Fruit fly (Drosophila melanogaster) whole organism, embryonic: ENCODE results near the gene CG14212.
A peak's percentile ranks its signal among the peaks of the same experiment; 100 is the strongest.

Experiments used
- Adf1 ChIP-seq: fragments of 200-800 bp; sonication (Bioruptor generic); IDR thresholded peaks from 2 replicates; pipeline ENCODE4 v1.3.6; 2022; ENCODE audit warnings: missing biosample characterization, missing genetic modification characterization
- Bteb2 ChIP-seq: fragments of 200-800 bp; sonication (Bioruptor generic); optimal IDR thresholded peaks from 2 replicates; lab custom pipeline; 2016; ENCODE audit warnings: missing biosample characterization, missing genetic modification characterization
- CG1024 ChIP-seq: fragments of 200-800 bp; sonication (Bioruptor generic); IDR thresholded peaks from 2 replicates; pipeline ENCODE4 v1.3.6; 2022; ENCODE audit warnings: missing biosample characterization, missing genetic modification characterization
- CG11696 ChIP-seq: fragments of 200-800 bp; sonication (Bioruptor generic); IDR thresholded peaks from 2 replicates; pipeline ENCODE4 v1.3.6; 2022; ENCODE audit warnings: missing biosample characterization, missing genetic modification characterization
- CG12659 ChIP-seq: fragments of 200-800 bp; sonication (Bioruptor generic); optimal IDR thresholded peaks from 3 replicates; lab custom pipeline; 2017; ENCODE audit warnings: mild to moderate bottlenecking, missing biosample characterization, missing genetic modification reagents, missing genetic modification characterization
- CG13775 ChIP-seq: fragments of 200-800 bp; sonication (Bioruptor generic); optimal IDR thresholded peaks from 3 replicates; lab custom pipeline; 2017; ENCODE audit warnings: missing biosample characterization, mild to moderate bottlenecking, missing genetic modification characterization
- CG16815 ChIP-seq: fragments of 200-800 bp; sonication (Bioruptor generic); optimal IDR thresholded peaks from 3 replicates; lab custom pipeline; 2017; ENCODE audit warnings: missing biosample characterization, mild to moderate bottlenecking, missing genetic modification characterization
- CG17328 ChIP-seq: fragments of 200-800 bp; sonication (Bioruptor generic); IDR thresholded peaks from 2 replicates; pipeline ENCODE4 v1.3.6; 2022; ENCODE audit warnings: missing biosample characterization, missing genetic modification characterization
- CG1792 ChIP-seq: fragments of 200-800 bp; sonication (Bioruptor generic); optimal IDR thresholded peaks from 2 replicates; lab custom pipeline; 2016; ENCODE audit warnings: missing biosample characterization, missing genetic modification characterization
- CG30020 ChIP-seq: fragments of 200-800 bp; optimal IDR thresholded peaks from 2 replicates; lab custom pipeline; 2019; ENCODE audit warnings: missing biosample characterization, mild to moderate bottlenecking, missing genetic modification characterization, moderate library complexity
- CG33213 ChIP-seq: fragments of 200-800 bp; sonication (Bioruptor generic); optimal IDR thresholded peaks from 3 replicates; lab custom pipeline; 2016; ENCODE audit warnings: missing biosample characterization, missing genetic modification characterization
- CG4730 ChIP-seq: fragments of 200-800 bp; sonication (Bioruptor generic); IDR thresholded peaks from 2 replicates; pipeline ENCODE4 v1.3.6; 2022; ENCODE audit warnings: missing biosample characterization, missing genetic modification characterization
- CG5180 ChIP-seq: fragments of 200-800 bp; sonication (Bioruptor generic); optimal IDR thresholded peaks from 3 replicates; lab custom pipeline; 2017; ENCODE audit warnings: missing biosample characterization, missing genetic modification characterization, mild to moderate bottlenecking, moderate library complexity, missing genetic modification reagents
- CG6654 ChIP-seq: fragments of 200-800 bp; sonication (Bioruptor generic); optimal IDR thresholded peaks from 2 replicates; lab custom pipeline; 2017; ENCODE audit warnings: missing biosample characterization, mild to moderate bottlenecking, missing genetic modification characterization
- CG6854 ChIP-seq: fragments of 200-800 bp; sonication (Bioruptor generic); optimal IDR thresholded peaks from 3 replicates; lab custom pipeline; 2017; ENCODE audit warnings: missing biosample characterization, mild to moderate bottlenecking, missing genetic modification characterization
- CG7357 ChIP-seq: fragments of 200-800 bp; sonication (Bioruptor generic); IDR thresholded peaks from 3 replicates; pipeline ENCODE4 v1.3.6; 2022; ENCODE audit warnings: missing biosample characterization, missing genetic modification characterization
- CG9932 ChIP-seq: fragments of 200-800 bp; sonication (Bioruptor generic); IDR thresholded peaks from 2 replicates; pipeline ENCODE4 v1.3.6; 2022; ENCODE audit warnings: missing biosample characterization, missing genetic modification characterization
- Camta ChIP-seq: fragments of 200-800 bp; sonication (Bioruptor generic); optimal IDR thresholded peaks from 2 replicates; lab custom pipeline; 2016; ENCODE audit warnings: missing biosample characterization, missing genetic modification characterization
- CoRest ChIP-seq: fragments of 200-800 bp; sonication (Bioruptor generic); optimal IDR thresholded peaks from 3 replicates; lab custom pipeline; 2018; ENCODE audit warnings: missing biosample characterization, mild to moderate bottlenecking, missing genetic modification characterization, moderate library complexity
- Dad ChIP-seq: fragments of 200-800 bp; sonication (Bioruptor generic); optimal IDR thresholded peaks from 3 replicates; lab custom pipeline; 2016; ENCODE audit warnings: missing biosample characterization, missing genetic modification characterization
- Doc3 ChIP-seq: fragments of 200-800 bp; sonication (Bioruptor generic); IDR thresholded peaks from 3 replicates; pipeline ENCODE4 v1.3.6; 2022; ENCODE audit warnings: missing biosample characterization, missing genetic modification characterization; ENCODE audit not compliant: partially characterized antibody
- Fer1 ChIP-seq: fragments of 200-800 bp; sonication (Bioruptor generic); optimal IDR thresholded peaks from 2 replicates; lab custom pipeline; 2017; ENCODE audit warnings: missing biosample characterization, mild to moderate bottlenecking, missing genetic modification characterization
- HmgD ChIP-seq: fragments of 200-800 bp; sonication (Bioruptor generic); optimal IDR thresholded peaks from 3 replicates; lab custom pipeline; 2016; ENCODE audit warnings: missing biosample characterization, missing genetic modification characterization
- Hr39 ChIP-seq: fragments of >200 bp; optimal IDR thresholded peaks from 2 replicates; lab custom pipeline; 2017
- Kr ChIP-seq: fragments of 200-800 bp; sonication (Bioruptor generic); optimal IDR thresholded peaks from 2 replicates; lab custom pipeline; 2017; ENCODE audit warnings: missing biosample characterization, mild to moderate bottlenecking, missing genetic modification characterization
- Lim3 ChIP-seq: fragments of 200-800 bp; sonication (Bioruptor generic); IDR thresholded peaks from 2 replicates; pipeline ENCODE4 v1.3.6; 2022; ENCODE audit warnings: missing biosample characterization, missing genetic modification characterization
- MESR4 ChIP-seq: fragments of 200-800 bp; sonication (Bioruptor generic); optimal IDR thresholded peaks from 2 replicates; lab custom pipeline; 2018; ENCODE audit warnings: missing biosample characterization, mild to moderate bottlenecking, missing genetic modification characterization, moderate library complexity
- Nf-YA ChIP-seq: fragments of 200-800 bp; sonication (Bioruptor generic); IDR thresholded peaks from 2 replicates; pipeline ENCODE4 v1.3.6; 2022; ENCODE audit warnings: missing biosample characterization, missing genetic modification characterization
- Sox100B ChIP-seq: fragments of 200-800 bp; sonication (Bioruptor generic); optimal IDR thresholded peaks from 3 replicates; lab custom pipeline; 2018; ENCODE audit warnings: missing biosample characterization, mild to moderate bottlenecking, missing genetic modification characterization
- Sry-β ChIP-seq: fragments of 200-800 bp; sonication (Bioruptor generic); optimal IDR thresholded peaks from 2 replicates; lab custom pipeline; 2018; ENCODE audit warnings: missing biosample characterization, mild to moderate bottlenecking, missing genetic modification characterization, moderate library complexity
- TFAM ChIP-seq: fragments of 200-800 bp; sonication (Bioruptor generic); optimal IDR thresholded peaks from 2 replicates; lab custom pipeline; 2017; ENCODE audit warnings: missing biosample characterization, missing genetic modification characterization, inconsistent platforms
- Trl ChIP-seq, 3 experiments: fragments of >200 bp in 2 of 3; fragments of 200-800 bp in 1 of 3; sonication (Bioruptor generic) in 1 of 3; optimal IDR thresholded peaks; 2 replicates in 1 of 3; 3 replicates in 2 of 3; lab custom pipeline; 2016 to 2017; ENCODE audit warnings: missing biosample characterization in 1 of 3, missing genetic modification characterization in 1 of 3
- amos ChIP-seq: fragments of 200-800 bp; sonication (Bioruptor generic); IDR thresholded peaks from 2 replicates; pipeline ENCODE4 v1.3.6; 2022; ENCODE audit warnings: missing biosample characterization, missing genetic modification characterization; ENCODE audit not compliant: partially characterized antibody
- ash1 ChIP-seq: fragments of 200-800 bp; sonication (Bioruptor generic); optimal IDR thresholded peaks from 2 replicates; lab custom pipeline; 2018; ENCODE audit warnings: missing biosample characterization, mild to moderate bottlenecking, missing genetic modification characterization
- bsh ChIP-seq, 2 experiments: fragments of 200-800 bp; sonication (Bioruptor generic); optimal IDR thresholded peaks; 2 replicates each; lab custom pipeline; 2017 to 2018; ENCODE audit warnings: mild to moderate bottlenecking in 2 of 2, missing biosample characterization in 2 of 2, missing genetic modification characterization in 2 of 2, moderate library complexity in 1 of 2
- btn ChIP-seq: fragments of 200-800 bp; sonication (Bioruptor generic); optimal IDR thresholded peaks from 2 replicates; lab custom pipeline; 2016; ENCODE audit warnings: missing biosample characterization, missing genetic modification characterization
- fd64A ChIP-seq: fragments of 200-800 bp; sonication (Bioruptor generic); optimal IDR thresholded peaks from 3 replicates; lab custom pipeline; 2018; ENCODE audit warnings: missing biosample characterization, mild to moderate bottlenecking, missing genetic modification characterization
- gfzf ChIP-seq: fragments of 200-800 bp; sonication (Bioruptor generic); optimal IDR thresholded peaks from 2 replicates; lab custom pipeline; 2016; ENCODE audit warnings: missing biosample characterization, mild to moderate bottlenecking, missing genetic modification characterization, moderate library complexity
- h ChIP-seq: fragments of >200 bp; optimal IDR thresholded peaks from 2 replicates; lab custom pipeline; 2017
- hb ChIP-seq: fragments of 200-800 bp; sonication (Bioruptor generic); IDR thresholded peaks from 3 replicates; pipeline ENCODE4 v1.3.6; 2022; ENCODE audit warnings: missing biosample characterization, missing genetic modification characterization; ENCODE audit not compliant: partially characterized antibody
- hbn ChIP-seq: fragments of 200-800 bp; sonication (Bioruptor generic); IDR thresholded peaks from 2 replicates; pipeline ENCODE4 v1.3.6; 2022; ENCODE audit warnings: missing biosample characterization, missing genetic modification characterization; ENCODE audit not compliant: partially characterized antibody
- kay ChIP-seq: fragments of 200-800 bp; sonication (Bioruptor generic); optimal IDR thresholded peaks from 2 replicates; lab custom pipeline; 2016; ENCODE audit warnings: missing biosample characterization, missing genetic modification characterization
- ken ChIP-seq: fragments of 200-800 bp; sonication (Bioruptor generic); IDR thresholded peaks from 3 replicates; pipeline ENCODE4 v1.3.6; 2022; ENCODE audit warnings: missing biosample characterization, missing genetic modification characterization
- knrl ChIP-seq: fragments of 200-800 bp; sonication (Bioruptor generic); IDR thresholded peaks from 3 replicates; pipeline ENCODE4 v1.3.6; 2022; ENCODE audit warnings: missing biosample characterization, missing genetic modification characterization; ENCODE audit not compliant: partially characterized antibody
- lilli ChIP-seq: fragments of 200-800 bp; sonication (Bioruptor generic); optimal IDR thresholded peaks from 3 replicates; lab custom pipeline; 2016; ENCODE audit warnings: missing biosample characterization, missing genetic modification characterization
- mirr ChIP-seq: fragments of 200-800 bp; sonication (Bioruptor generic); optimal IDR thresholded peaks from 3 replicates; lab custom pipeline; 2018; ENCODE audit warnings: missing biosample characterization, mild to moderate bottlenecking, missing genetic modification characterization
- phol ChIP-seq: fragments of 200-800 bp; sonication (Bioruptor generic); optimal IDR thresholded peaks from 3 replicates; lab custom pipeline; 2018; ENCODE audit warnings: missing biosample characterization, mild to moderate bottlenecking, missing genetic modification characterization, moderate library complexity
- row ChIP-seq: fragments of 200-800 bp; sonication (Bioruptor generic); IDR thresholded peaks from 3 replicates; pipeline ENCODE4 v1.3.6; 2022; ENCODE audit warnings: missing biosample characterization, missing genetic modification characterization
- unc-4 ChIP-seq: fragments of 200-800 bp; sonication (Bioruptor generic); IDR thresholded peaks from 2 replicates; pipeline ENCODE4 v1.3.6; 2022; ENCODE audit warnings: missing biosample characterization, missing genetic modification characterization; ENCODE audit not compliant: partially characterized antibody

The CG14212 gene

DNA sequence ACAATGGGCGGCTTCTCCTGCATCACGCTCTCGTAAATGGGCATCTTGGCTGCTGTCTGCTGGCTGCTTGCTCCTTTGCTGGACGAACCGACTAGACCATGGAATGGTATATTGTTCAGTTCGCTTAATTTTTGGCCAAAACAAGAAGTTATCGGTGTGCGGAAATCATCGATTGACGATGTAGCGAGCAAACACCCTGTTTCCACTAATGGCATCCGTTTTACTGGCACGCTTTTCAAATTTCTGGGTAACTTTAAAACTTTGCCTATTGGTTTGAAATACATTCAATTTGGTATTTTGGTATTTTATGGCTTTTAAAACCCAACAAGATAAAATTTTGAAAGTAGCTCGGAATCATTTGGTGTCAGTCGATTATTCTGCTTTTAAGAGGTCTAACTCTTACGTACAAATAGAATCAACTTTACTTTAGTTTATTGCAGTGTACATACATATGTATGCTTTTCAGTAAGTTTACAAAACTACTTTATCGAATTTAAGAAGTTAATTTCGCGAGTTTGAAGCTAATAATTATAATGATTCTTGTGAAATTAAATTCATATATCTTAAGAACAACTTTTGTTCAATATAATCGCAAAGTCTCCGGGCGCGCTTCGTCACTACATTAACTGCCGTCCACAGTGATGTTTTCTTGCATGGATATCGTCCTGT, 20.5 kb downstream of the CG14212 start, which contains the start of gene Arp10 (continued):
- TF ChIP-seq CG12659: peak; percentile 47
- no peak for TF ChIP-seq Camta (GFP tag; lab: Kevin White, UChicago)
- peak; percentile 47 for TF ChIP-seq gfzf
- no peak for TF ChIP-seq ken (GFP tag; lab: Robert Waterston, UW)
- TF ChIP-seq hbn (GFP tag; lab: Robert Waterston, UW): 0 out of 2 replicates have a peak, but pooled peaks have one; percentile 31
- peak; percentile 46; the same call in 2 of the 3 replicates for TF ChIP-seq knrl
- TF ChIP-seq Trl (optimal IDR thresholded peaks at IDR 0.05; lab: Kevin White, UChicago): no peak
- TF ChIP-seq Trl (GFP tag; optimal IDR thresholded peaks at IDR 0.05; lab: Kevin White, UChicago): peak; percentile 41
- TF ChIP-seq CG16815 (GFP tag; lab: Kevin White, UChicago): no peak
- peak; percentile 77 for TF ChIP-seq row (GFP tag; lab: Robert Waterston, UW)
- no peak for TF ChIP-seq hb (GFP tag; lab: Robert Waterston, UW)
- no peak for TF ChIP-seq CG6654
- no peak for TF ChIP-seq Sox100B (GFP tag; lab: Kevin White, UChicago)
- TF ChIP-seq fd64A (GFP tag; lab: Kevin White, UChicago): no peak
- TF ChIP-seq unc-4 (GFP tag; lab: Robert Waterston, UW): no peak
- TF ChIP-seq CoRest: peak; percentile 26
- peak; percentile 88 for TF ChIP-seq CG30020
- no peak for TF ChIP-seq CG5180
- TF ChIP-seq btn (GFP tag; lab: Kevin White, UChicago): no peak
- TF ChIP-seq HmgD (GFP tag; lab: Kevin White, UChicago): no peak
- TF ChIP-seq h (lab: Kevin White, UChicago): no peak
- no peak for TF ChIP-seq TFAM (GFP tag; lab: Kevin White, UChicago)
- TF ChIP-seq CG7357 (GFP tag; lab: Robert Waterston, UW): peak; percentile 91
- peak; percentile 66 for TF ChIP-seq MESR4 (GFP tag; lab: Kevin White, UChicago)
- TF ChIP-seq amos: peak; percentile 44; the same call in 1 of the 2 replicates
- no peak for TF ChIP-seq Doc3
- TF ChIP-seq Hr39 (lab: Kevin White, UChicago): no peak
- TF ChIP-seq CG9932 (GFP tag; lab: Robert Waterston, UW): peak; percentile 37; the same call in 1 of the 2 replicates
- peak; percentile 55; the same call in 1 of the 2 replicates for TF ChIP-seq CG1024 (GFP tag; lab: Robert Waterston, UW)
- no peak for TF ChIP-seq mirr (GFP tag; lab: Kevin White, UChicago)
- TF ChIP-seq ash1 (GFP tag; lab: Kevin White, UChicago): no peak
- TF ChIP-seq CG11696 (GFP tag; lab: Robert Waterston, UW): no peak
- peak in 1 of 2 experiments; percentile 2 for TF ChIP-seq bsh (GFP tag; optimal IDR thresholded peaks at IDR 0.05; lab: Kevin White, UChicago)
- no peak for TF ChIP-seq Bteb2
- peak; percentile 12 for TF ChIP-seq Fer1
- no peak for TF ChIP-seq CG17328 (GFP tag; lab: Robert Waterston, UW)
- TF ChIP-seq CG6854 (GFP tag; lab: Kevin White, UChicago): no peak
- no peak for TF ChIP-seq CG33213 (GFP tag; lab: Kevin White, UChicago)
- peak; percentile 48 for TF ChIP-seq Sry-β
- TF ChIP-seq Dad (GFP tag; lab: Kevin White, UChicago): no peak
- TF ChIP-seq Nf-YA (GFP tag; lab: Robert Waterston, UW): no peak
- TF ChIP-seq CG1792: no peak
- no peak for TF ChIP-seq Lim3 (GFP tag; lab: Robert Waterston, UW)
- peak; percentile 40 for TF ChIP-seq phol
- TF ChIP-seq Kr (GFP tag; lab: Kevin White, UChicago): no peak
- no peak for TF ChIP-seq CG4730 (GFP tag; lab: Robert Waterston, UW)
- no peak for TF ChIP-seq kay (GFP tag; lab: Kevin White, UChicago)
- no peak for TF ChIP-seq Adf1 (GFP tag; lab: Robert Waterston, UW)
- TF ChIP-seq CG13775: no peak
- peak; percentile 12 for TF ChIP-seq lilli
